Fruit fly (Drosophila melanogaster) whole organism, embryonic: ENCODE results near the gene Atg6.

Experiments used
- Antp ChIP-seq: fragments of 200-800 bp; sonication (Bioruptor generic); optimal IDR thresholded peaks from 3 replicates; lab custom pipeline; 2016; ENCODE audit warnings: missing biosample characterization, missing genetic modification characterization
- CG12104 ChIP-seq: fragments of 200-800 bp; sonication (Bioruptor generic); optimal IDR thresholded peaks from 3 replicates; lab custom pipeline; 2016; ENCODE audit warnings: missing biosample characterization, missing genetic modification characterization
- CG12942 ChIP-seq: fragments of 200-800 bp; sonication (Bioruptor generic); optimal IDR thresholded peaks from 3 replicates; lab custom pipeline; 2016; ENCODE audit warnings: missing biosample characterization, missing genetic modification characterization
- CG13775 ChIP-seq: fragments of 200-800 bp; sonication (Bioruptor generic); optimal IDR thresholded peaks from 3 replicates; lab custom pipeline; 2017; ENCODE audit warnings: missing biosample characterization, mild to moderate bottlenecking, missing genetic modification characterization
- CG1529 ChIP-seq: fragments of 200-800 bp; sonication (Bioruptor generic); optimal IDR thresholded peaks from 3 replicates; lab custom pipeline; 2018; ENCODE audit warnings: missing biosample characterization, missing genetic modification characterization
- CG17802 ChIP-seq: fragments of 200-800 bp; sonication (Bioruptor generic); optimal IDR thresholded peaks from 2 replicates; lab custom pipeline; 2018; ENCODE audit warnings: missing biosample characterization, mild to moderate bottlenecking, missing genetic modification characterization, moderate library complexity
- CG17829 ChIP-seq: fragments of 200-800 bp; optimal IDR thresholded peaks from 2 replicates; lab custom pipeline; 2019; ENCODE audit warnings: missing biosample characterization, mild to moderate bottlenecking, missing genetic modification characterization, moderate library complexity
- CG2875 ChIP-seq: fragments of 200-800 bp; sonication (Bioruptor generic); optimal IDR thresholded peaks from 2 replicates; lab custom pipeline; 2017; ENCODE audit warnings: missing biosample characterization, mild to moderate bottlenecking, missing genetic modification characterization, missing genetic modification reagents
- CG3281 ChIP-seq: fragments of 200-800 bp; sonication (Bioruptor generic); optimal IDR thresholded peaks from 3 replicates; lab custom pipeline; 2017; ENCODE audit warnings: missing biosample characterization, mild to moderate bottlenecking, missing genetic modification characterization
- CG33557 ChIP-seq: fragments of 200-800 bp; sonication (Bioruptor generic); optimal IDR thresholded peaks from 2 replicates; lab custom pipeline; 2019; ENCODE audit warnings: missing biosample characterization, mild to moderate bottlenecking, missing genetic modification characterization, moderate library complexity
- CG3726 ChIP-seq: fragments of 200-800 bp; sonication (Bioruptor generic); IDR thresholded peaks from 3 replicates; pipeline ENCODE4, ENCODE4 v1.3.6; 2022; ENCODE audit warnings: missing biosample characterization, missing genetic modification characterization
- CG4282 ChIP-seq: fragments of 200-800 bp; sonication (Bioruptor generic); optimal IDR thresholded peaks from 2 replicates; lab custom pipeline; 2016; ENCODE audit warnings: missing biosample characterization, missing genetic modification characterization
- CG4820 ChIP-seq: fragments of 200-800 bp; sonication (Bioruptor generic); optimal IDR thresholded peaks from 3 replicates; lab custom pipeline; 2016; ENCODE audit warnings: missing biosample characterization, missing genetic modification characterization
- CG5953 ChIP-seq: fragments of 200-800 bp; sonication (Bioruptor generic); IDR thresholded peaks from 2 replicates; pipeline ENCODE4 v1.3.6; 2022; ENCODE audit warnings: missing biosample characterization, missing genetic modification characterization
- CG6175 ChIP-seq: fragments of 200-800 bp; sonication (Bioruptor generic); IDR thresholded peaks from 3 replicates; pipeline ENCODE4 v1.3.6; 2022; ENCODE audit warnings: missing biosample characterization, missing genetic modification characterization
- CG6765 ChIP-seq: fragments of 200-800 bp; sonication (Bioruptor generic); optimal IDR thresholded peaks from 3 replicates; lab custom pipeline; 2017; ENCODE audit warnings: missing biosample characterization, mild to moderate bottlenecking, missing genetic modification characterization
- CG7357 ChIP-seq: fragments of 200-800 bp; sonication (Bioruptor generic); IDR thresholded peaks from 3 replicates; pipeline ENCODE4 v1.3.6; 2022; ENCODE audit warnings: missing biosample characterization, missing genetic modification characterization
- CG7372 ChIP-seq: fragments of 200-800 bp; sonication (Bioruptor generic); IDR thresholded peaks from 2 replicates; pipeline ENCODE4 v1.3.6; 2022; ENCODE audit warnings: missing biosample characterization, missing genetic modification characterization
- CG7556 ChIP-seq: fragments of 200-800 bp; sonication (Bioruptor generic); optimal IDR thresholded peaks from 2 replicates; lab custom pipeline; 2017; ENCODE audit warnings: missing biosample characterization, mild to moderate bottlenecking, missing genetic modification characterization
- CG7963 ChIP-seq: fragments of 200-800 bp; sonication (Bioruptor generic); IDR thresholded peaks from 3 replicates; pipeline ENCODE4 v1.3.6; 2022; ENCODE audit warnings: missing biosample characterization, missing genetic modification characterization; ENCODE audit not compliant: partially characterized antibody
- CG7987 ChIP-seq: fragments of 200-800 bp; sonication (Bioruptor generic); optimal IDR thresholded peaks from 2 replicates; lab custom pipeline; 2018; ENCODE audit warnings: missing biosample characterization, mild to moderate bottlenecking, missing genetic modification characterization, moderate library complexity
- CG8924 ChIP-seq: fragments of 200-800 bp; optimal IDR thresholded peaks from 3 replicates; lab custom pipeline; 2019; ENCODE audit warnings: missing biosample characterization, mild to moderate bottlenecking, missing genetic modification characterization, moderate library complexity
- Doc2 ChIP-seq: fragments of 200-800 bp; sonication (Bioruptor generic); IDR thresholded peaks from 2 replicates; pipeline ENCODE4 v1.3.6; 2022; ENCODE audit warnings: missing biosample characterization, missing genetic modification characterization
- HLH54F ChIP-seq: fragments of 200-800 bp; sonication (Bioruptor generic); optimal IDR thresholded peaks from 3 replicates; lab custom pipeline; 2016; ENCODE audit warnings: missing biosample characterization, missing genetic modification characterization
- Hand ChIP-seq: fragments of 200-800 bp; sonication (Bioruptor generic); optimal IDR thresholded peaks from 2 replicates; lab custom pipeline; 2017; ENCODE audit warnings: mild to moderate bottlenecking, missing biosample characterization, missing genetic modification reagents, missing genetic modification characterization
- Hr39 ChIP-seq: fragments of >200 bp; optimal IDR thresholded peaks from 2 replicates; lab custom pipeline; 2017
- Lpt ChIP-seq: fragments of >200 bp; optimal IDR thresholded peaks from 2 replicates; lab custom pipeline; 2018; ENCODE audit warnings: missing biosample characterization, missing genetic modification characterization
- Rfx ChIP-seq: fragments of 200-800 bp; sonication (Bioruptor generic); IDR thresholded peaks from 2 replicates; pipeline ENCODE4 v1.3.6; 2022; ENCODE audit warnings: missing biosample characterization, missing genetic modification characterization
- Sry-β ChIP-seq: fragments of 200-800 bp; sonication (Bioruptor generic); optimal IDR thresholded peaks from 2 replicates; lab custom pipeline; 2018; ENCODE audit warnings: missing biosample characterization, mild to moderate bottlenecking, missing genetic modification characterization, moderate library complexity
- Stat92E ChIP-seq, 3 experiments: fragments of >200 bp in 2 of 3; fragments of 200-800 bp in 1 of 3; sonication (Bioruptor generic) in 1 of 3; optimal IDR thresholded peaks; 2 replicates each; lab custom pipeline; 2017 to 2019; ENCODE audit warnings: missing biosample characterization in 3 of 3, missing genetic modification characterization in 3 of 3, mild to moderate bottlenecking in 1 of 3, moderate library complexity in 1 of 3
- bab2 ChIP-seq: fragments of 200-800 bp; sonication (Bioruptor generic); optimal IDR thresholded peaks from 2 replicates; lab custom pipeline; 2016; ENCODE audit warnings: missing biosample characterization, missing genetic modification characterization
- crc ChIP-seq: fragments of 200-800 bp; sonication (Bioruptor generic); optimal IDR thresholded peaks from 2 replicates; lab custom pipeline; 2016; ENCODE audit warnings: missing biosample characterization, missing genetic modification characterization
- dan ChIP-seq: fragments of 200-800 bp; sonication (Bioruptor generic); IDR thresholded peaks from 2 replicates; pipeline ENCODE4 v1.3.6; 2022; ENCODE audit warnings: missing biosample characterization, missing genetic modification characterization
- dimm ChIP-seq: fragments of 200-800 bp; sonication (Bioruptor generic); IDR thresholded peaks from 2 replicates; pipeline ENCODE4 v1.3.6; 2022; ENCODE audit warnings: missing biosample characterization, missing genetic modification characterization
- emc ChIP-seq: fragments of 200-800 bp; sonication (Bioruptor generic); optimal IDR thresholded peaks from 2 replicates; lab custom pipeline; 2016; ENCODE audit warnings: missing biosample characterization, missing genetic modification characterization
- eyg ChIP-seq: fragments of 200-800 bp; sonication (Bioruptor generic); optimal IDR thresholded peaks from 3 replicates; lab custom pipeline; 2016; ENCODE audit warnings: missing biosample characterization, missing genetic modification characterization
- gcm2 ChIP-seq: fragments of 200-800 bp; sonication (Bioruptor generic); optimal IDR thresholded peaks from 2 replicates; lab custom pipeline; 2016; ENCODE audit warnings: missing biosample characterization, missing genetic modification characterization
- gfzf ChIP-seq: fragments of 200-800 bp; sonication (Bioruptor generic); optimal IDR thresholded peaks from 2 replicates; lab custom pipeline; 2016; ENCODE audit warnings: missing biosample characterization, mild to moderate bottlenecking, missing genetic modification characterization, moderate library complexity
- ham ChIP-seq: fragments of 200-800 bp; sonication (Bioruptor generic); IDR thresholded peaks from 2 replicates; pipeline ENCODE4 v1.3.6; 2022; ENCODE audit warnings: missing biosample characterization, missing genetic modification characterization
- klu ChIP-seq: fragments of 200-800 bp; sonication (Bioruptor generic); IDR thresholded peaks from 2 replicates; pipeline ENCODE4 v1.3.6; 2022; ENCODE audit warnings: missing biosample characterization, missing genetic modification characterization
- lola ChIP-seq, 3 experiments: fragments of >200 bp in 2 of 3; fragments of 200-800 bp in 1 of 3; sonication (Bioruptor generic) in 1 of 3; optimal IDR thresholded peaks; 2 replicates each; lab custom pipeline; 2017 to 2019; ENCODE audit warnings: missing biosample characterization in 3 of 3, missing genetic modification characterization in 3 of 3, mild to moderate bottlenecking in 1 of 3, moderate library complexity in 1 of 3
- lov ChIP-seq, 2 experiments: fragments of 200-800 bp in 1 of 2; fragments of >200 bp in 1 of 2; sonication (Bioruptor generic) in 1 of 2; IDR thresholded peaks in 1 of 2; optimal IDR thresholded peaks in 1 of 2; 2 replicates in 1 of 2; 3 replicates in 1 of 2; pipeline versions ENCODE4 v1.3.6 to Lab custom; 2017 to 2022; ENCODE audit warnings: missing biosample characterization in 1 of 2, missing genetic modification characterization in 1 of 2
- luna ChIP-seq: fragments of 200-800 bp; sonication (Bioruptor generic); optimal IDR thresholded peaks from 2 replicates; lab custom pipeline; 2016; ENCODE audit warnings: missing biosample characterization, missing genetic modification characterization
- otp ChIP-seq: fragments of 200-800 bp; sonication (Bioruptor generic); IDR thresholded peaks from 3 replicates; pipeline ENCODE4, ENCODE4 v1.3.6; 2022; ENCODE audit warnings: missing biosample characterization, missing genetic modification characterization
- psq ChIP-seq: fragments of 200-800 bp; sonication (Bioruptor generic); optimal IDR thresholded peaks from 2 replicates; lab custom pipeline; 2017; ENCODE audit warnings: missing biosample characterization, missing genetic modification characterization
- repo ChIP-seq: fragments of 200-800 bp; sonication (Bioruptor generic); optimal IDR thresholded peaks from 2 replicates; lab custom pipeline; 2016; ENCODE audit warnings: missing biosample characterization, missing genetic modification characterization
- row ChIP-seq: fragments of 200-800 bp; sonication (Bioruptor generic); IDR thresholded peaks from 3 replicates; pipeline ENCODE4 v1.3.6; 2022; ENCODE audit warnings: missing biosample characterization, missing genetic modification characterization
- schlank ChIP-seq: fragments of 200-800 bp; sonication (Bioruptor generic); optimal IDR thresholded peaks from 2 replicates; lab custom pipeline; 2018; ENCODE audit warnings: missing biosample characterization, mild to moderate bottlenecking, missing genetic modification characterization
- sim ChIP-seq: fragments of 200-800 bp; sonication (Bioruptor generic); IDR thresholded peaks from 2 replicates; pipeline ENCODE4 v1.3.6; 2022; ENCODE audit warnings: missing biosample characterization, missing genetic modification characterization
- tio ChIP-seq: fragments of 200-800 bp; sonication (Bioruptor generic); optimal IDR thresholded peaks from 2 replicates; lab custom pipeline; 2017; ENCODE audit warnings: missing biosample characterization, missing genetic modification characterization, inconsistent platforms
- twi ChIP-seq: fragments of 200-800 bp; optimal IDR thresholded peaks from 2 replicates; lab custom pipeline; 2019; ENCODE audit warnings: missing biosample characterization, mild to moderate bottlenecking, missing genetic modification characterization, moderate library complexity
- wdn ChIP-seq: fragments of 200-800 bp; sonication (Bioruptor generic); IDR thresholded peaks from 2 replicates; pipeline ENCODE4 v1.3.6; 2022; ENCODE audit warnings: missing biosample characterization, missing genetic modification characterization

Atg6 gene

DNA sequence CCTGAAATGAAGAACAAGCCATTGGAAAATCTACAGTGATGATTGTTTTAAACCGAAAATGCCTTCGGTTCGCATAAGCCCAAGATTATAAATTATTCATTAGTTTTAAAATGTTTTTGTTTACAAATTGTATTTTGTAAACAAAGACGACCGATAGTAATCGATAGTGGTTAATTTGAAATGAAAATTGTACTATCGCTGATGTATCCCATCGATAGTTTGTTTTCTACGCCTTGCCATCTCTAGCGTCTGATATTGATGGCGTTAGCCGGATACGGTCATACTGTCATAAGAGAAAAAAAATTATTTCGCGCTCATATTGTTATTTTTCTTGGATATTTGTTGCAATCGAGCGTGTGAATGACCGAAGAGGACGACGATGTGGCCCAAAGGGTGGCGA lies 7.5 kb upstream of the Atg6 start, which contains the start of gene SMC1 (continued):
- TF ChIP-seq lov (optimal IDR thresholded peaks at IDR 0.05; lab: Kevin White, UChicago): no peak
- no peak for TF ChIP-seq lov (GFP tag; IDR thresholded peaks at IDR 0.05; lab: Robert Waterston, UW)
- peak in 1 of 3 experiments; percentile 60 for TF ChIP-seq Stat92E (GFP tag; optimal IDR thresholded peaks at IDR 0.05; lab: Kevin White, UChicago)
- peak; percentile 20 for TF ChIP-seq CG6765 (GFP tag; lab: Kevin White, UChicago)
- TF ChIP-seq Rfx: peak; percentile 77; the same call in 1 of the 2 replicates
- TF ChIP-seq wdn (GFP tag; lab: Robert Waterston, UW): no peak
- TF ChIP-seq Hr39 (lab: Kevin White, UChicago): no peak
- TF ChIP-seq Lpt: no peak
- no peak for TF ChIP-seq emc (GFP tag; lab: Kevin White, UChicago)
- TF ChIP-seq CG17802 (tag; lab: Kevin White, UChicago): no peak
- no peak for TF ChIP-seq repo (GFP tag; lab: Kevin White, UChicago)
- peak; percentile 47 for TF ChIP-seq Antp
- TF ChIP-seq CG7357 (GFP tag; lab: Robert Waterston, UW): no peak
- no peak for TF ChIP-seq ham (GFP tag; lab: Robert Waterston, UW)
- TF ChIP-seq bab2 (GFP tag; lab: Kevin White, UChicago): no peak
- peak; percentile 18 for TF ChIP-seq CG13775 (GFP tag; lab: Kevin White, UChicago)
- TF ChIP-seq CG33557 (GFP tag; lab: Kevin White, UChicago): no peak
- TF ChIP-seq psq: no peak
- peak; percentile 55 for TF ChIP-seq CG8924 (tag; lab: Kevin White, UChicago)
- TF ChIP-seq CG5953 (GFP tag; lab: Robert Waterston, UW): no peak
- no peak for TF ChIP-seq lola (GFP tag; optimal IDR thresholded peaks at IDR 0.05; lab: Kevin White, UChicago)
- TF ChIP-seq dan (GFP tag; lab: Robert Waterston, UW): no peak
- no peak for TF ChIP-seq dimm (GFP tag; lab: Robert Waterston, UW)
- peak; percentile 68 for TF ChIP-seq CG17829 (tag; lab: Kevin White, UChicago)
- peak; percentile 99 for TF ChIP-seq CG7963 (GFP tag; lab: Robert Waterston, UW)
- peak; percentile 9 for TF ChIP-seq CG12942 (GFP tag; lab: Kevin White, UChicago)
- TF ChIP-seq tio (GFP tag; lab: Kevin White, UChicago): no peak
- no peak for TF ChIP-seq klu (GFP tag; lab: Robert Waterston, UW)
- TF ChIP-seq Doc2 (GFP tag; lab: Robert Waterston, UW): no peak
- no peak for TF ChIP-seq CG12104 (GFP tag; lab: Kevin White, UChicago)
- TF ChIP-seq CG4820 (GFP tag; lab: Kevin White, UChicago): no peak
- no peak for TF ChIP-seq otp (GFP tag; lab: Robert Waterston, UW)
- no peak for TF ChIP-seq gcm2 (GFP tag; lab: Kevin White, UChicago)
- TF ChIP-seq CG1529 (GFP tag; lab: Kevin White, UChicago): no peak
- TF ChIP-seq eyg (GFP tag; lab: Kevin White, UChicago): peak; percentile 51
- TF ChIP-seq sim (GFP tag; lab: Robert Waterston, UW): no peak
- TF ChIP-seq twi (tag; lab: Kevin White, UChicago): no peak
- TF ChIP-seq row: peak; percentile 89
- no peak for TF ChIP-seq CG7556
- TF ChIP-seq CG4282 (GFP tag; lab: Kevin White, UChicago): no peak
- peak; percentile 33; the same call in 1 of the 2 replicates for TF ChIP-seq CG7372
- no peak for TF ChIP-seq CG6175 (GFP tag; lab: Robert Waterston, UW)
- peak; percentile 24 for TF ChIP-seq schlank (tag; lab: Kevin White, UChicago)
- peak; percentile 0 for TF ChIP-seq CG7987 (GFP tag; lab: Kevin White, UChicago)
- peak; percentile 82 for TF ChIP-seq gfzf (GFP tag; lab: Kevin White, UChicago)
- TF ChIP-seq Sry-β (GFP tag; lab: Kevin White, UChicago): peak; percentile 21
- TF ChIP-seq luna (GFP tag; lab: Kevin White, UChicago): peak; percentile 13
- no peak for TF ChIP-seq CG2875 (GFP tag; lab: Kevin White, UChicago)
- no peak for TF ChIP-seq CG3281 (GFP tag; lab: Kevin White, UChicago)
- TF ChIP-seq CG3726 (GFP tag; lab: Robert Waterston, UW): no peak
- TF ChIP-seq Hand: no peak
- no peak for TF ChIP-seq crc (GFP tag; lab: Kevin White, UChicago)
- peak; percentile 61 for TF ChIP-seq HLH54F (GFP tag; lab: Kevin White, UChicago)
